Worm (Caenorhabditis elegans): Measurements from ENCODE around the gene F41C3.7.

The F41C3.7 gene

ce11 chrII:4762574-4763285, 32.9 kb downstream of the F41C3.7 start, which contains the start of gene F26G1.2:
TSS of gene F26G1.2 (plus strand) at chrII:4763081.
- peak; percentile 11 for TF ChIP-seq ztf-26 (tag; optimal IDR thresholded peaks at IDR 0.05)
- TF ChIP-seq lin-26 (GFP tag; IDR thresholded peaks at IDR 0.05), result peak; percentile 47; the same call in 1 of the 2 replicates
- TF ChIP-seq nhr-80 (tag; optimal IDR thresholded peaks at IDR 0.05), result no peak

- no peak for TF ChIP-seq attf-6 (GFP tag; IDR thresholded peaks at IDR 0.05)
- no peak for TF ChIP-seq F10E7.11 (tag; optimal IDR thresholded peaks at IDR 0.05)
- TF ChIP-seq lir-1 (GFP tag; conservative IDR thresholded peaks at IDR 0.05), result no peak
- no peak for TF ChIP-seq cebp-1 (GFP tag; IDR thresholded peaks at IDR 0.05)
- TF ChIP-seq cebp-1 (tag; optimal IDR thresholded peaks at IDR 0.05), result no peak
- TF ChIP-seq lin-35 (GFP tag; optimal IDR thresholded peaks at IDR 0.05), result no peak
- no peak for TF ChIP-seq rpc-1 (optimal IDR thresholded peaks at IDR 0.05)
- no peak for TF ChIP-seq rpc-1 (tag; optimal IDR thresholded peaks at IDR 0.05)
- TF ChIP-seq nhr-90 (tag; optimal IDR thresholded peaks at IDR 0.05), result no peak
- no peak for TF ChIP-seq nfya-1 (tag; optimal IDR thresholded peaks at IDR 0.05; ENCODE audit: borderline replicate concordance, insufficient read depth)
- TF ChIP-seq F22D6.2 (tag; optimal IDR thresholded peaks at IDR 0.05), result no peak
- no peak for TF ChIP-seq ztf-6 (GFP tag; IDR thresholded peaks at IDR 0.05)
- no peak for TF ChIP-seq lin-54 (GFP tag; optimal IDR thresholded peaks at IDR 0.05)
- TF ChIP-seq snpc-1.1 (tag; optimal IDR thresholded peaks at IDR 0.05; ENCODE audit: insufficient read depth), result no peak
- no peak for TF ChIP-seq ztf-22 (GFP tag; optimal IDR thresholded peaks at IDR 0.05)
- no peak for TF ChIP-seq lin-26 (GFP tag; IDR thresholded peaks at IDR 0.05)
Measured at ce11 chrII:4766284-4766683, 36.5 kb downstream of the F41C3.7 start, which contains the start of gene ttm-2. TSS of gene ttm-2 (minus strand) at chrII:4766384.

ce11 chrII:4767612-4768011, 37.8 kb downstream of the F41C3.7 start:
- TF ChIP-seq F37B4.10 (GFP tag; IDR thresholded peaks at IDR 0.05) (no peak), Y95B8A.8 (GFP tag; IDR thresholded peaks at IDR 0.05) (no peak), cebp-1 (GFP tag; IDR thresholded peaks at IDR 0.05) (no peak), cebp-1 (tag; optimal IDR thresholded peaks at IDR 0.05) (no peak), hlh-12 (tag; optimal IDR thresholded peaks at IDR 0.05) (no peak), let-526 (GFP tag; IDR thresholded peaks at IDR 0.05) (no peak), rpc-1 (optimal IDR thresholded peaks at IDR 0.05) (no peak), rpc-1 (tag; optimal IDR thresholded peaks at IDR 0.05) (no peak), chd-7 (tag; optimal IDR thresholded peaks at IDR 0.05) (no peak), repo-1 (tag; optimal IDR thresholded peaks at IDR 0.05) (no peak), xnd-1 (tag; optimal IDR thresholded peaks at IDR 0.05) (no peak), zfh-2 (GFP tag; conservative IDR thresholded peaks at IDR 0.05) (no peak), bed-2 (GFP tag; IDR thresholded peaks at IDR 0.05) (no peak)

- TF ChIP-seq nhr-27 (tag; optimal IDR thresholded peaks at IDR 0.05) (no peak), snpc-4 (GFP tag; optimal IDR thresholded peaks at IDR 0.05) (no peak), snpc-4 (tag; optimal IDR thresholded peaks at IDR 0.05) (no peak), lsl-1 (GFP tag; optimal IDR thresholded peaks at IDR 0.05) (no peak), hrde-1 (tag; optimal IDR thresholded peaks at IDR 0.05; ENCODE audit: borderline replicate concordance) (no peak), aptf-2 (GFP tag; conservative IDR thresholded peaks at IDR 0.05) (no peak), F57C9.4 (tag; optimal IDR thresholded peaks at IDR 0.05) (no peak), ceh-40 (GFP tag; IDR thresholded peaks at IDR 0.05) (no peak), unc-62 (GFP tag; optimal IDR thresholded peaks at IDR 0.05) (peak; percentile 96), ccch-3 (GFP tag; optimal IDR thresholded peaks at IDR 0.05) (no peak), nhr-120 (GFP tag; IDR thresholded peaks at IDR 0.05) (no peak), madf-6 (GFP tag; IDR thresholded peaks at IDR 0.05) (no peak), zfh-2 (GFP tag; conservative IDR thresholded peaks at IDR 0.05) (no peak), tbp1 (GFP tag; optimal IDR thresholded peaks at IDR 0.05) (peak; percentile 34), aptf-3 (GFP tag; IDR thresholded peaks at IDR 0.05) (no peak), snpc-1.3 (tag; optimal IDR thresholded peaks at IDR 0.05; ENCODE audit: insufficient read depth) (no peak), ceh-91 (GFP tag; IDR thresholded peaks at IDR 0.05) (no peak), F57A8.1 (GFP tag; optimal IDR thresholded peaks at IDR 0.05) (no peak), repo-1 (tag; optimal IDR thresholded peaks at IDR 0.05) (no peak)
Measured at ce11 chrII:4769096-4769495, 39.3 kb downstream of the F41C3.7 start.

Data from whole organism, young adult.